Fruit fly (Drosophila melanogaster): ENCODE data around the gene r2d2.

Gene r2d2

DNA sequence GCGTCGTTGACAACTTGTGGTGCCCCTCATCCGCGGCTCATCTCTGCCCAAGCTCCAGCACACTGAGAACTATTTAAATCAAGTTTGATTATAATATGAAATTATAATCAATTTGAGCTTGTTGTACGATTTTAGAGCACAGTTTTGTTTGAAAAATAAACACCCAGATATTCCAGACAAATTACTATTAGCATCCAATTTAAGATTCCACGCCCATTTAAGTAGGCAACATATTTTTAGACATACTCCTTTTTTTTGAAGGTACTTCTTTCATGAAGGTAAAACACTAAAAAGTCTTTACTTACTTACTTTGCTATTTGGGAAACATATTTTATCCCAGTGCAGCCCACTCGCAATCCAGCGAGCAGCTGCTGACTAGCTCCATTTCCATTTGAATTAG is 38.1 kb downstream of the r2d2 start:
- TF ChIP-seq ttk (optimal IDR thresholded peaks at IDR 0.05) (no peak), h (optimal IDR thresholded peaks at IDR 0.05) (no peak), insv (optimal IDR thresholded peaks at IDR 0.05) (no peak), psq (optimal IDR thresholded peaks at IDR 0.05) (no peak), Sin3A (optimal IDR thresholded peaks at IDR 0.05) (no peak), Myc (optimal IDR thresholded peaks at IDR 0.05) (no peak)

DNA sequence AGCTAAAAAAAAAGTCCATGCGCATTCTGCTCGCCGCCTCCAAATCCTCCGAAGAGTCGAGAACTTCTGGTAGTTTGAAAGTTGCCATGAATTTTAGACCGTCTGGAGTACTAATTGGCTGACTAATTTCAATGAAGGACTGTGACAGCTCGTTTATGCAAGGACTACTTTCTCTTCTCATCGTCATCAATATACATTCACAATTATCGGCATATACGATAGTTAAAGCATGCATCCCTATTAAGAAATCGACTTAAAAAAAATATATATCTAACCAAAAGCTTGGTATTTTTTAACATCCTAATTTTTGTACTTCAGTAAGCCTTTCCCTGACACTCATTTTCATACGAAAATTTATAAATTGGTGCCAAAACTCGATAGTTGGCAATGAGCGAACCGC is 40.2 kb downstream of the r2d2 start, which contains the start of gene CG14537:
TSS of gene CG14537 (plus strand) at position 301 of the 400 bp plus-strand sequence.
- TF ChIP-seq h (optimal IDR thresholded peaks at IDR 0.05) (no peak), Myc (optimal IDR thresholded peaks at IDR 0.05) (no peak), ttk (optimal IDR thresholded peaks at IDR 0.05) (no peak), insv (optimal IDR thresholded peaks at IDR 0.05) (no peak), Sin3A (optimal IDR thresholded peaks at IDR 0.05) (no peak), psq (optimal IDR thresholded peaks at IDR 0.05) (no peak)

DNA sequence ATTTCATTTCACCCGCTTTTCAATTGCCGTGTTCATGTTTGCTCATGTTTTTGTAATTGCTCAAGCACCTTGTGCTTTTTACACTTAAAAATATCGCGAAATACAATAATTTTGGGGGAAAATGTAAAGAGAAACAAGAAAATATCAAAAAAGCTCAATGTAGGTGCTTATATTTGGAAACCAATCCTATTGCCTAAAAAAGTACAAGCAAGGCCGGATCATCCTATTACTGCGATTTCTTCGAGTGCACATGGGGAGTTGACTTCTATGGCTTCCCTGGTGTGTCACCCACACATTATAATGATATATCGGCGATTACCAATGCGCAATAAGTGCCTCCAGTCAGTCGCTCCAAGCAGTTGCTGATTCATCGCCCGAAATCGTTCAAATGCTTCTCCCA is 41.3 kb downstream of the r2d2 start:
- TF ChIP-seq psq (optimal IDR thresholded peaks at IDR 0.05) (no peak), ttk (optimal IDR thresholded peaks at IDR 0.05) (no peak), insv (optimal IDR thresholded peaks at IDR 0.05) (no peak), h (optimal IDR thresholded peaks at IDR 0.05) (no peak), Myc (optimal IDR thresholded peaks at IDR 0.05) (no peak), Sin3A (optimal IDR thresholded peaks at IDR 0.05) (no peak)

DNA sequence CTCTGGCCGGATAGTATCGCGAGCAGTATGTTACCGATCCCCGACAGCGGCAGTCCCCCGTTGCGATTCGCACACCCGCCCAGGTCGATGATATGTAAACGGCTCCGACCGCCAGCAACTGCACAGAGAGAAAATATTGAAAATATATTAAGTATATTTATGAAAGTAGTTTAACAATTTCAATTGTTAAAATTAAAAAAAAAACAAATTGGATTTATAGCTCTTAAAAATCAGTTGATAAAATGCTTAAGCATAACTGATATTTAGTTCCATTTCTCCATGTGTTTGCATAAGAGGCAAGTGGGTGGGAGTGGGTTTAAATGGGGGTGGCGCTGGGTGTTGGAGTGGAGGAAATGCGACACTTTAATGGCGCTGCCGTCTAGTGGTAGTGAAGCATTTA is 49.5 kb downstream of the r2d2 start:
- TF ChIP-seq psq (optimal IDR thresholded peaks at IDR 0.05) (no peak), Myc (optimal IDR thresholded peaks at IDR 0.05) (no peak), insv (optimal IDR thresholded peaks at IDR 0.05) (no peak), ttk (optimal IDR thresholded peaks at IDR 0.05) (no peak), h (optimal IDR thresholded peaks at IDR 0.05) (no peak), Sin3A (optimal IDR thresholded peaks at IDR 0.05) (no peak)

DNA sequence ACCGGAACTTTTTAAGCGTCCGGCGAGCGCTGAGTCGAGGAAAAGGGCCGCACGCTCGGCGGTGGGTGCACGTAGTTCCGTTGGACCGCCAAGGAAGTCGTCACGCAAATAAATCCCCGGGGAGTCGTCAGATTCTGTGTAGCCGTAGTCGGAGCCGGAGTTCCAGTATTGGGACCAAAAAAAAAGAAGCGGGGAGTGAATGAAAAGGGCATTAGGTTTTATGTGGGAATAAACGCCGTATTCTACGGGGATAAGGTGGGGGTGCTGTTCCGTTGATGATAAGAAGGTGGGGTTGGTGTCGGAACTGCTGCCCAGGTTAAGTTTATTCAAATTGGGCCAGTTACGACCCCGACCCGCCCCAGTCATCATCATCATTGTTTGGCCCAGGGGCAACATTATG is 50.5 kb downstream of the r2d2 start:
- TF ChIP-seq ttk (optimal IDR thresholded peaks at IDR 0.05) (no peak), Sin3A (optimal IDR thresholded peaks at IDR 0.05) (no peak), insv (optimal IDR thresholded peaks at IDR 0.05) (no peak), Myc (optimal IDR thresholded peaks at IDR 0.05) (no peak), h (optimal IDR thresholded peaks at IDR 0.05) (no peak), psq (optimal IDR thresholded peaks at IDR 0.05) (no peak)

DNA sequence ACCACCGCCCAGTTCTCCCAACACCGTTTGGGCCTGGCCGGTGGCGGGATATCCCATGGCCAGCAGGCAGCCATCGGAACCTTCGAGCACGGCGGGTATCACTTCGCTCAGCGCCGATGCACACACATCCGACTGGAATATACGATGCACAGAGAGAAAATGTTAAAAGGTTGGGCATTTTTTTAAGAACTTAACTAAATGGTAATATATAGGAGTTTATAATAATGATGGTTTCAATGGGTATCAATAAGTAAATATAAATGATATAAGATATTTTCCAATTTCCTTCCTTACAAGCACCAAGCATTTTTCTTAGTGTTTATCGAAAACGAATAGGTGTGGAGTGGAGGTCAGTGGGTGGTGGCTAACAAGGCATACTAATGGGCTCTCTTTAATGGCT is 51.7 kb downstream of the r2d2 start:
- TF ChIP-seq psq (optimal IDR thresholded peaks at IDR 0.05) (no peak), Sin3A (optimal IDR thresholded peaks at IDR 0.05) (no peak), ttk (optimal IDR thresholded peaks at IDR 0.05) (no peak), h (optimal IDR thresholded peaks at IDR 0.05) (no peak), Myc (optimal IDR thresholded peaks at IDR 0.05) (no peak), insv (optimal IDR thresholded peaks at IDR 0.05) (no peak)
